Fruit fly (Drosophila melanogaster) Kc167 (cell line): ENCODE data around the gene CG11902.

Experiments used
- Myc ChIP-seq: fragments of >200 bp; optimal IDR thresholded peaks from 2 replicates; lab custom pipeline; 2017; ENCODE audit warnings: missing external identifiers
- insv ChIP-seq: fragments of >200 bp; optimal IDR thresholded peaks from 3 replicates; lab custom pipeline; 2018; ENCODE audit warnings: missing external identifiers

DNA sequence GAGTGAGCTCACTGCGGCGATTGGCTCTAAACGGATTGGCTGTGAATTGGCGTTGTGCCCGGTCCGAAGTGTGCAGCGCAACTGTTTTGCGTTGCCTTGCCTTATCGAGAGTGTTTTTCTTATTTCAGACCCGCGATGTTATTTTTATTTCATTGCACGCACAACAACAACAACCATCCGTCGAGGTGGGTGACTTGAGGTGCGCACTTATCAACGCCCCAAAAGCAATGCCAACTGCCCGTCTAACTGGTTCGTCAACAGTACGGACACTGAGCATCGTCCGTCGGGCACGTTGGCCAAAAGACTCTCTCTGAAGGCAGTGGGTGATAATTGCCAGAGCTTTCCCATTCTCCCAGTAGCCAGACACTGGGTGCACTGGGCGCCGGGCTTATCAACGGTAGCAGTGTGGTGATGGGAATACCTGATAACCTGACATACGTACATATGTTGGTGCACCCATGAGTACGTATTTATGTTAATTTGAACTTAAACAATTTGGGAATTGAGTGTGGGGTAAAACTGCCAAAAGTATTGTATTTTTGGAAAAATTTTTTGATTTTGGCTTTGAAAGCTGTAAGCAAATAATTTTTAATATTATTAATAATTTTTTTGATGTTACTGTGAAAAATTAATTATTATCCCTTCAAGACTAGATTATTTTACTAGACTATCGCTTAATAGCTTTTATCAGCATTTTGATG is 39.6 kb upstream of the CG11902 start, which contains the start of gene CG31102:
- TF ChIP-seq insv (lab: Kevin White, UChicago) (no peak), Myc (lab: Kevin White, UChicago) (no peak)
